Fruit fly (Drosophila melanogaster): ENCODE data around the gene CG31635.

CG31635 gene

DNA sequence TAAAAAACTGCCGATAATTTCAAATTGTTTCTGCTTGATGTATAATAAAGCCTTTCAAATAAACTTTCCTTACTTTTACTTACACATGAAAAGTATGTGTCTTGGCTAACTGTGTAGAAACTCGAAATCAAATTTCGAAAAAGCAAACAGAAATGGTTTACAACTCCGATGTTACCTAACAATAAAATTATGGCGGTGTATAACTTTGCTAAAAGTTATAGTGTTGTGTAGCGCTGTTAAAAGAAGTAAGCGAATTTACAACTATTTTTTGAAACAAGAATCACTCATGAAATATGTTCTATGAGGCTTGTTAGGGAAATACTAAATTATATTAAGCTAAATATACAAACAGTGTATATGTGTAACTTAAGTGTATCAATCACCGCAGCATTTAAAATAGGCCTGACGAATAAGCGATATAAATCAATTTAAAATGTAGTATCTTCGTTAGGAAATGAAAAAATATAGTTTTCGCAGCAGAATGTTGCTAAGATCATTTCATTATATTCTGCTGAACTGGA lies 26.2 kb downstream of the CG31635 start, which contains the start of gene CG34345 (continued):
- TF ChIP-seq Ets65A (GFP tag), result peak; percentile 77
- TF ChIP-seq repo (GFP tag; optimal IDR thresholded peaks at IDR 0.05), result no peak
- peak; percentile 90 for TF ChIP-seq pita (GFP tag; optimal IDR thresholded peaks at IDR 0.05)
- 0 out of 3 replicates have a peak, but pooled peaks have one; percentile 16 for TF ChIP-seq ci (GFP tag; IDR thresholded peaks at IDR 0.05)
- peak in 1 of 2 experiments; percentile 97 for TF ChIP-seq Pdp1 (GFP tag; optimal IDR thresholded peaks at IDR 0.05)
- no peak for TF ChIP-seq CG16863 (GFP tag; optimal IDR thresholded peaks at IDR 0.05)
- peak; percentile 31 for TF ChIP-seq Sry-δ (GFP tag; optimal IDR thresholded peaks at IDR 0.05)
- TF ChIP-seq Atf6 (GFP tag; IDR thresholded peaks at IDR 0.05), result no peak

DNA sequence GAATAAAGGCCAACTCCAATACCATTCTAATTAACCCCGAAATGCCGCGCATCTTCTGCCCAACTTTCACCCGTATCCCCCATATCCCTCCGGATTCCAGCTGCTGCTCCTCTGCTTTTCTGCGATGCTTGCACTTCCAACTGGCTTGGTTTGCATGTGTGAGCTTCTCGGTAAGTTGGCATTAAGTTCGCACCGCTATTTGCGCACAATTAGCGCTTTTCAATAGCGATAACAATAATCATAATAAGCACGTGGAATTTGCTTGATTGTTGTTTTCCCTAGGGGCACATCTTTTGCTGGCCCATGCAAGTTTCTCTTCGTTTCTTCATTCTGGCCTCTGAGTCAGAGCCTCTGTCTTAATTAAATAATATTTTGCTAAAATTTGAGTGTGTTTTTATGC lies 26.9 kb downstream of the CG31635 start:
- no peak for TF ChIP-seq lov (optimal IDR thresholded peaks at IDR 0.05)
- no peak for TF ChIP-seq lov (GFP tag; IDR thresholded peaks at IDR 0.05)
- TF ChIP-seq CG10209 (GFP tag; optimal IDR thresholded peaks at IDR 0.05), result no peak
- no peak for TF ChIP-seq en (GFP tag; optimal IDR thresholded peaks at IDR 0.05)
- TF ChIP-seq cas (GFP tag; IDR thresholded peaks at IDR 0.05), result no peak
- no peak for TF ChIP-seq D19B (GFP tag; optimal IDR thresholded peaks at IDR 0.05)

DNA sequence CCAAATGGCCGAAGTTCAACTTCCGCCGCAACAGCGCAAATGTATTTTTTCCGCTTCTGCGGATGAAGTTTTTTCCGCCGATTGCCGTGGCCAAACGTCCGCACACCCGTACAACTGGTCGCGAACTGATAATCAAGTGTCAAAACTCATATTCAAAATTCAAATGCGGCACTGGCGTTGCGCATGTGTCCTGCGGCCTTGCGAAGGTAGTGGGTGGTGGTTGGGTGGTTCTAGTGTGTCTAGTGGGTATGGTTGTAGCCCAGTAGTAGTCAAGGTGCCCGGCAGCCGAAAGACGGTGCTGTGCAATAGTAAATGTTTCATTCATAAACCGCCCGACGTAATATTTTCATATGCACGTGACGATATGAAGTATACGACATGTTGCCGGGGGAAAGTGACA lies 27.3 kb downstream of the CG31635 start, which contains the start of gene DIP-iota:
Gene DIP-iota, minus strand, starts transcription at position 101 of the 400 bp plus-strand sequence.
- TF ChIP-seq stwl (tag; optimal IDR thresholded peaks at IDR 0.05) (no peak), abd-A (tag; optimal IDR thresholded peaks at IDR 0.05) (no peak), Optix (GFP tag; IDR thresholded peaks at IDR 0.05) (no peak), CG8765 (GFP tag; IDR thresholded peaks at IDR 0.05) (no peak), ap (GFP tag; IDR thresholded peaks at IDR 0.05) (no peak), rib (GFP tag; IDR thresholded peaks at IDR 0.05) (no peak), pfk (GFP tag; optimal IDR thresholded peaks at IDR 0.05) (no peak), CG16863 (GFP tag; optimal IDR thresholded peaks at IDR 0.05) (no peak), fu2 (GFP tag; optimal IDR thresholded peaks at IDR 0.05) (no peak), CG4854 (GFP tag; optimal IDR thresholded peaks at IDR 0.05) (no peak), CG8089 (GFP tag; optimal IDR thresholded peaks at IDR 0.05) (no peak), HmgD (GFP tag; optimal IDR thresholded peaks at IDR 0.05) (no peak), CG30020 (tag; optimal IDR thresholded peaks at IDR 0.05) (no peak)

DNA sequence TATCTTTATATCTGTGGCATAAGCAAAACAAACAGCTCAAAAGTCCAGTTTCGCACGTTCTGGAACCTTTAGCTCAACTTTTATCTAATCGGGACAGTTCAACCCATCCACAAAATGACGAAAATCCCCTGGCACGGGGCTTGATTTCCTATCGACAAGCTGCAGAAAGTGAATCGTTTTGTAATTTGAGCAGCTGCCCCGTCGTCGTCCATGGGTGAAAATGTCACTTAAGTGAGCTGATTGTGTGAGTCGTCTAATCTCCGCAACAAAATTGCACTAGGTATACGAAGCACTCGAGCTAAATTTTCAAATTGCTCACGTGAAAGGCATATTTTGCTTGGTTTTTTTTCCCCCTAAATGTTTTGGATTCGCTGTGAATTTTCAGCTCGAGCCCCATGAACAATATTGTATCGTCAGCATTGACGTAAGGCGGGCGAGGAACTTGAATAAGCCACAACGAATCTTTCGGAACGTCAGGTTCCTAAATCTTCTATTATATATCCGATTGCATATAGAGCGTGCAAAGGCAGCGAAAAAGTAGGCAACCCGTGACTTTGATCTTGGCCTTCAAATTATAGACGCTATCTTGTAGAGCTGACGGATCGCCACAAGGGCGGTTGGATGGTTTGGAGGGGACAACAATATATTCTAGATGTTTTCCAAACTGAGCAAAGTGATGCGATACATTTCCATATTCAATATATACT lies 34.5 kb downstream of the CG31635 start:
- no peak for TF ChIP-seq gsb-n (tag; optimal IDR thresholded peaks at IDR 0.05)
- peak; percentile 52 for TF ChIP-seq sens (GFP tag)
- TF ChIP-seq Nf-YC (tag; optimal IDR thresholded peaks at IDR 0.05), result no peak
- peak; percentile 4 for TF ChIP-seq cwo (GFP tag; optimal IDR thresholded peaks at IDR 0.05)
- TF ChIP-seq Mes4 (GFP tag; optimal IDR thresholded peaks at IDR 0.05), result no peak
- peak in 1 of 2 experiments; percentile 19 for TF ChIP-seq Pdp1 (GFP tag; optimal IDR thresholded peaks at IDR 0.05)
- peak; percentile 7 for TF ChIP-seq Med (GFP tag)
- TF ChIP-seq en (GFP tag; optimal IDR thresholded peaks at IDR 0.05), result no peak
- TF ChIP-seq Hey (tag; optimal IDR thresholded peaks at IDR 0.05), result peak; percentile 57
- TF ChIP-seq CG7987 (GFP tag; optimal IDR thresholded peaks at IDR 0.05), result no peak
- no peak for TF ChIP-seq CG31224 (GFP tag; IDR thresholded peaks at IDR 0.05)
- no peak for TF ChIP-seq CG13424 (tag; optimal IDR thresholded peaks at IDR 0.05)
- no peak for TF ChIP-seq E2f2 (GFP tag; IDR thresholded peaks at IDR 0.05)
- TF ChIP-seq Poxn (GFP tag; IDR thresholded peaks at IDR 0.05), result no peak

All from whole organism, embryonic.